Worm (Caenorhabditis elegans): ENCODE measurements around the gene ttll-12.
A peak's percentile ranks its signal among the peaks of the same experiment; 100 is the strongest.

Gene ttll-12

ce11 chrII:9304849-9305248 lies 33.9 kb upstream of the ttll-12 start:
- TF ChIP-seq mdl-1 (tag; optimal IDR thresholded peaks at IDR 0.05) (no peak), ztf-11 (tag; optimal IDR thresholded peaks at IDR 0.05) (no peak), jun-1 (tag; optimal IDR thresholded peaks at IDR 0.05) (no peak), lin-39 (tag; optimal IDR thresholded peaks at IDR 0.05) (no peak), fos-1 (tag; optimal IDR thresholded peaks at IDR 0.05) (no peak), nfya-1 (tag; optimal IDR thresholded peaks at IDR 0.05; ENCODE audit: insufficient read depth) (no peak), snpc-4 (tag; optimal IDR thresholded peaks at IDR 0.05) (no peak), unc-39 (tag; optimal IDR thresholded peaks at IDR 0.05) (no peak), nhr-12 (tag; optimal IDR thresholded peaks at IDR 0.05) (no peak), ztf-4 (tag; optimal IDR thresholded peaks at IDR 0.05) (no peak), unc-62 (GFP tag; optimal IDR thresholded peaks at IDR 0.05) (no peak), elt-1 (tag; optimal IDR thresholded peaks at IDR 0.05) (no peak), ceh-28 (tag; optimal IDR thresholded peaks at IDR 0.05) (no peak), hmg-11 (tag; optimal IDR thresholded peaks at IDR 0.05) (no peak), pqm-1 (tag; optimal IDR thresholded peaks at IDR 0.05) (no peak), nhr-77 (tag; optimal IDR thresholded peaks at IDR 0.05) (no peak), nhr-23 (tag; optimal IDR thresholded peaks at IDR 0.05) (no peak)

ce11 chrII:9305575-9305974 lies 33.2 kb upstream of the ttll-12 start:
- TF ChIP-seq fkh-10 (GFP tag; optimal IDR thresholded peaks at IDR 0.05) (peak; percentile 11), ama-1 (optimal IDR thresholded peaks at IDR 0.05) (no peak), lin-39 (tag; optimal IDR thresholded peaks at IDR 0.05) (peak; percentile 48)

ce11 chrII:9306835-9307234 lies 32.0 kb upstream of the ttll-12 start:
- TF ChIP-seq aly-2 (tag; optimal IDR thresholded peaks at IDR 0.05) (no peak), unc-39 (tag; optimal IDR thresholded peaks at IDR 0.05) (no peak), lin-39 (tag; optimal IDR thresholded peaks at IDR 0.05) (peak; percentile 94), R02D3.7 (tag; optimal IDR thresholded peaks at IDR 0.05) (no peak), ama-1 (optimal IDR thresholded peaks at IDR 0.05) (no peak), unc-62 (GFP tag; optimal IDR thresholded peaks at IDR 0.05) (peak; percentile 67), nfya-1 (tag; optimal IDR thresholded peaks at IDR 0.05; ENCODE audit: insufficient read depth) (peak; percentile 79)

ce11 chrII:9308614-9309046 lies 30.2 kb upstream of the ttll-12 start:
- TF ChIP-seq fos-1 (tag; optimal IDR thresholded peaks at IDR 0.05) (no peak), nfya-1 (tag; optimal IDR thresholded peaks at IDR 0.05; ENCODE audit: insufficient read depth) (peak; percentile 2), pqm-1 (tag; optimal IDR thresholded peaks at IDR 0.05) (no peak), egl-5 (tag; optimal IDR thresholded peaks at IDR 0.05) (peak; percentile 34)

- no peak for TF ChIP-seq ama-1 (optimal IDR thresholded peaks at IDR 0.05)
- TF ChIP-seq unc-62 (GFP tag; optimal IDR thresholded peaks at IDR 0.05), result no peak
- TF ChIP-seq unc-39 (tag; optimal IDR thresholded peaks at IDR 0.05), result no peak
- no peak for TF ChIP-seq elt-1 (tag; optimal IDR thresholded peaks at IDR 0.05)
- TF ChIP-seq ceh-16 (tag; optimal IDR thresholded peaks at IDR 0.05), result no peak
- TF ChIP-seq ceh-9 (tag; optimal IDR thresholded peaks at IDR 0.05), result no peak
- no peak for TF ChIP-seq skn-1 (tag; optimal IDR thresholded peaks at IDR 0.05)
- TF ChIP-seq pqm-1 (tag; optimal IDR thresholded peaks at IDR 0.05), result no peak
- no peak for TF ChIP-seq nhr-12 (tag; optimal IDR thresholded peaks at IDR 0.05)
- TF ChIP-seq ceh-28 (tag; optimal IDR thresholded peaks at IDR 0.05), result no peak
- no peak for TF ChIP-seq hmg-11 (tag; optimal IDR thresholded peaks at IDR 0.05)
- TF ChIP-seq ceh-82 (tag; optimal IDR thresholded peaks at IDR 0.05), result no peak
Measured at ce11 chrII:9310204-9310603, 28.6 kb upstream of the ttll-12 start, which contains the start of gene cam-1. Gene cam-1, minus strand, starts transcription at chrII:9310304.

ce11 chrII:9310794-9311193 lies 28.0 kb upstream of the ttll-12 start:
- TF ChIP-seq egl-27 (tag; optimal IDR thresholded peaks at IDR 0.05) (no peak), nfya-1 (tag; optimal IDR thresholded peaks at IDR 0.05; ENCODE audit: insufficient read depth) (no peak), hmg-11 (tag; optimal IDR thresholded peaks at IDR 0.05) (no peak), fkh-10 (GFP tag; optimal IDR thresholded peaks at IDR 0.05) (no peak), nhr-28 (tag; optimal IDR thresholded peaks at IDR 0.05) (no peak), pha-4 (tag; optimal IDR thresholded peaks at IDR 0.05) (no peak), ceh-9 (tag; optimal IDR thresholded peaks at IDR 0.05) (no peak), jun-1 (tag; optimal IDR thresholded peaks at IDR 0.05) (no peak), elt-3 (tag; optimal IDR thresholded peaks at IDR 0.05) (no peak), nhr-76 (tag; optimal IDR thresholded peaks at IDR 0.05) (no peak), nhr-25 (tag; optimal IDR thresholded peaks at IDR 0.05) (no peak), elt-1 (tag; optimal IDR thresholded peaks at IDR 0.05) (no peak)

Data from whole organism, L3 larva.